Fruit fly (Drosophila melanogaster): Measurements from ENCODE around the gene CG34049.

CG34049 gene

DNA sequence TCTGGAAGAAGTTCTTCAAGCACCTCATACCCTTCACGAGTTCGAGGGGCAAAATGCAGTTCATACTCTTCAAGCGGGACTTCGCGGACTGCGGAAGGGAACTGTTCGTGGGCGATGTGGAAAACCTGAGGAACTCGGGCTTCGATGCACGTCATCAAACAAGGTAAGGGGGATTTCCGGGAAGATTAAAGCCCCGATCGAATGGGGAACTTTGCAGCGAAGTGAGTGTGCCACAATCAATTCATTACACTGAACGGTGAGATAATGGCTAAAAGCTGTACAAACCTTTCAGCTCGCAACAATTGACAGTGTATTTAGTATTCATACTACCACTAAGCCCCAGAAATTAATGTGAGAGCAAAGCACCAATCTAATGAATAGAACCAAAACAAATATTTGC, 22.3 kb downstream of the CG34049 start:
- TF ChIP-seq noc (tag; optimal IDR thresholded peaks at IDR 0.05), result no peak

- no peak for TF ChIP-seq noc (tag; optimal IDR thresholded peaks at IDR 0.05)
These were observed 23.0 kb downstream of the CG34049 start, which contains the start of gene CG4267 for dm6 chr2L:2242139-2242538. TSS of gene CG4267 (plus strand) at chr2L:2242378.

- TF ChIP-seq noc (tag; optimal IDR thresholded peaks at IDR 0.05), result no peak
These were observed 24.6 kb downstream of the CG34049 start, which contains the start of gene Tengl1 for dm6 chr2L:2240493-2240892. TSS of gene Tengl1 (minus strand) at chr2L:2240593.

DNA sequence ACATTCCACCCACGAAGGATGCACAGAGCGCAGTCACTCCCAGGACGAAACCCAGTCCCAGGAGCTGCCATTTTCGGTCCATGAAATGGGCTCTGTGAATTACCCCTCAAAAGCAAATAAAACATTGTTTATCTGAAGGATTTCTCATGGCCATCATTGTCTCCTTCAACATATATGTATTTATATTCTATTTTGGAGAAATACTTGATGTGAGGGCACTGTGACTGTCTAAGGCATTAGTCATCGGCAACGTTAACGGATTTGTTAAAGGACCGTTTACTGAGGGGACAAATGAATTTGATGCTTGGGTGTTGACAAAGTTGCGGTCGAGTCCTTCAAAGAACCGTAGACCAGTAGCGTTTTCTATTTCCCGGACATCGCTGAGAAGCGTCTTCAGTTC, 25.8 kb downstream of the CG34049 start, which contains the start of gene Tengl2:
Gene Tengl2, minus strand, starts transcription at position 101 of the 400 bp plus-strand sequence.
- no peak for TF ChIP-seq noc (tag; optimal IDR thresholded peaks at IDR 0.05)

DNA sequence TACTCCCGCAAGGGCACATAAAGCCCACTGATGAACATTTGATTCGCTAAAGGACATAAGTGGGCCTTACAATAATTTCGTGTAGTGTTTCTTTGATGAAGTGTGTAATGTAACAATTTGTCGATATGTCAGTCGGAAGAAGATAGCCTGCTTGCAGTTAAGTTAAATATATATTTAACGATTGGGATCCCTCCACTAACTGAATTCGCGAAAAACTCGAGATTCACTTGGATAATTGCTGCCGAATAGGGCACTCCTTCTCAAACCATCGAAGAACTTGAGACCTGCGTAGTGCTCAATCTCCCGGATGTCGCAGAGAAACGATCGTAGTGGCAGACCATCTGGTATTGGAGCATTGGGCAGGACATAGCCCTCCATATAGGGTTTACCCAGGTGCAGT, 27.0 kb downstream of the CG34049 start, which contains the start of gene Tengl3:
Gene Tengl3, minus strand, starts transcription at position 101 of the 400 bp plus-strand sequence.
- no peak for TF ChIP-seq noc (tag; optimal IDR thresholded peaks at IDR 0.05)

DNA sequence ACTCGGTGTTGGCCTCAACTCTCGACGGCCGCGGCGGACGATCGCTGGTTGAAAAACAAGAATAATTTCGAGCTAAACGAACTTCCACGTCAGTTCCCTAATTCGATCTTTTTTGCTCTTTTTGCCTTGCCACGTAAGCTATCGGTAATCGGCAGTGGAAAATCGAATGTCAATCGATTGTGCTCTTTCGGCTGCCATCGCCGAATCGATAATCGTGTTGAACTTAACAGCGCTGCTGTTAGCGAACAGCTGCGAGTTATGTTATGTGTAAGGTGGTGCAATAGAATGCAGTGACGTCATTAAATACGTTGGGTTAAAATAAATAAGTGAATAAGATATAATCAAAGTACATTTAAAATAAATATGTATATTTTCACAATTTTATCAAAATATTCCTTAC, 28.4 kb downstream of the CG34049 start, which contains the start of gene Sec24CD:
Gene Sec24CD, minus strand, starts transcription at position 123 of the 400 bp plus-strand sequence.
- no peak for TF ChIP-seq noc (tag; optimal IDR thresholded peaks at IDR 0.05)

dm6 chr2L:2228179-2228849, 36.8 kb downstream of the CG34049 start:
- peak; percentile 7 for TF ChIP-seq noc (tag; optimal IDR thresholded peaks at IDR 0.05)

DNA sequence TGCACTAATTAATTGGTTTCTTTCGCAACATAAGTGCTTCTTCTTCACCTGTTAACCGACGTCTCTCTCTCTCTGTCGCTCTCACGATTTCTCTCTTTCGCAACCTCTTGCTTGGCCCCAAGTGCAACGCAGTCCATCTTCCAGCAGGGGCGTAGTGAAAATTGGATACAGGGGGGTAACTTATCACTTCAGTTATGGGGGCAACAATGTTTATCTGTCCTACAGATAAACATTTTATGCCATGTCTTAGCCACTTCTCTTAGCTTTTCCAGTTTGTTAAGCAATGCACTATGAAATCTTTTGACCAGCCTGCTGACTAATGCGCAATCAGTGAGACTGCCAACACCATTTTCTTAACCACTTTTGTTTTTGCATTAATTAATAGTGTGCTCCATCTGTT, 37.8 kb downstream of the CG34049 start:
- TF ChIP-seq noc (tag; optimal IDR thresholded peaks at IDR 0.05), result peak; percentile 12

DNA sequence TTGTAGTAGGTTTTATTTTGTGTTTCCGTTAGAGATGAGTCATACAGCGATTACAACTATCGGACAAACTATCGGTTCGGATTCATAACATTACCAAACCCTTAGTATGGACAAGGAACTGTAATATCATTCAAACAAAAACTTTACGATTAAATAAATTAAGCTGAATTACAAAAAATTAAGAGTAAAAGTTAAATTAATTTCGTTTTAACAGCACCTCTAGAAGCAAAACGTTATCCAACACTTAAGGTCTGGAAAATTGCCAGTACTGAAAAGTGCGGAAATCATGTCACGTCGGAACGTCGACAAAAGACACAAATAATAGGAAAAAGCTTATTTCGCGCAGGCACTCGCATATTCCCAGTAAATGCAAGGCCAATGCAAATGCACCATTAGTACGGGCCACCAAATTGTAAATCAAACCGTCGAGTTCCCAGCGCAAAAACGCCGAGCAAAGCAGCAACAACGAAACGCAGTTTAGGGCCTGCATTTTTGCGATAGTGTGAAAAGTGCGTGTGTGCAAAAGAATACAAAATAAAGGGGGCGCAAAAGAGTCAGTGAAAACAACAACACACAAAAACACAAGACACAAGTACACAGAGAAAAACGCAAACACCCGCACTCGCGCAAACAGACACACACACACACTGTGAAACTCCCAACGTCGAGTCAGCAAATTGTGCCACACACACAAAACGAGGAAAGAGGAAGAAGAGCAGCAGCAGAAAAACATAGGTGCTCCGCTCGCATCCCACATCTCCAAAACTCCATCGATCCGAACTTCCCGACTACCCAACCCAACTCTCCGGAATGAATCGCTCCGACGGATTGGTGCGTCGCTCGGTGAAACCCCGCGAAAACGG, 38.6 kb downstream of the CG34049 start, which contains the start of the genes CG15387 and sau:
Gene CG15387, minus strand, starts transcription at position 36 of the 863 bp plus-strand sequence.
Gene sau, plus strand, starts transcription at position 84 of the 863 bp plus-strand sequence.
- TF ChIP-seq noc (tag; optimal IDR thresholded peaks at IDR 0.05), result peak; percentile 88

- no peak for TF ChIP-seq noc (tag; optimal IDR thresholded peaks at IDR 0.05)
These were observed 42.7 kb downstream of the CG34049 start for dm6 chr2L:2222377-2222776.

dm6 chr2L:2221649-2222150, 43.4 kb downstream of the CG34049 start:
- TF ChIP-seq noc (tag; optimal IDR thresholded peaks at IDR 0.05), result peak; percentile 100

- peak; percentile 41 for TF ChIP-seq noc (tag; optimal IDR thresholded peaks at IDR 0.05)
These were observed 44.4 kb downstream of the CG34049 start, which contains the start of gene papi for dm6 chr2L:2220573-2221332. TSS of gene papi (plus strand) at chr2L:2220748.

DNA sequence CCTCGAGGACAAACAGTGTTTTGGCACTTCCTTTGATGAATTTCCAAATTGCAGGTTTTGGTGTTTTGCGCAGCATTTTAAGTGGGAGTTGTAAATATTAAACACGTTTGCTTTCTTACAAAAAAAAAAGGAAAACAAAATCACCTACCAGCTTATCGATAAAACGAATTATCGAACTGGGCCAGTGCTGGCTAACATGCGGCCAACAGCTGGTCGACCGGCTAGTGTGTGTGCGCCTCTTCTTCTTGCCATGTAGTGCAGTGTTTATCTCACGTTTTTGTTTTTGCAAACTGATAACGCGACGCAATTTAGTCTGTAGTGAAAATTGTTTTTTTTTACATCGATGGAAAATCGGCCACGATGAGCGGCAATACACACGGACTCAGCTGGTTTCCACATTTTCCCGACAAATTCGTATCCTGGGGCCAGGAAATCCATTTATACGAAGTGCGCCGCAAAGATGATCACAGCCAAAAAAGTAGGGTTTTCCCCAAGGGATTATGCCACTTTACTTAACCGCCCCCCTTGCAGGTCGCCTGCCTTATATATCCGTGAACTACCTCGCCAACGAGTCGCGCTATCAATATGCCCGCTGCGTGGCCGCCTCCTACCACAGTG, 47.9 kb downstream of the CG34049 start, which contains the start of the genes CG15386, CG42371 and mio:
Gene CG15386, minus strand, starts transcription at position 180 of the 618 bp plus-strand sequence.
Gene CG42371, minus strand, starts transcription at position 180 of the 618 bp plus-strand sequence.
Gene mio, plus strand, starts transcription at position 224 of the 618 bp plus-strand sequence.
- peak; percentile 19 for TF ChIP-seq noc (tag; optimal IDR thresholded peaks at IDR 0.05)

dm6 chr2L:2216065-2216464, 49.1 kb downstream of the CG34049 start, which contains the start of gene daed:
TSS of gene daed (minus strand) at chr2L:2216311.
- no peak for TF ChIP-seq noc (tag; optimal IDR thresholded peaks at IDR 0.05)
